Worm (Caenorhabditis elegans) whole organism, L3 larva: ENCODE data around the gene clec-204.

Experiments used
- R02D3.7 ChIP-seq: fragments of 150-350 bp; optimal IDR thresholded peaks from 2 replicates; lab custom pipeline; 2014; ENCODE audit warnings: missing biosample characterization, missing genetic modification characterization
- ZK546.5 ChIP-seq: sonication (generic microtip); optimal IDR thresholded peaks from 2 replicates; lab custom pipeline; 2017; ENCODE audit warnings: missing biosample characterization, missing genetic modification characterization
- aly-2 ChIP-seq: fragments of 150-350 bp; optimal IDR thresholded peaks from 2 replicates; lab custom pipeline; 2014; ENCODE audit warnings: missing biosample characterization, missing genetic modification characterization
- ama-1 ChIP-seq: fragments of 150-350 bp; optimal IDR thresholded peaks from 2 replicates; lab custom pipeline; 2018
- ceh-16 ChIP-seq: sonication (generic microtip); optimal IDR thresholded peaks from 2 replicates; lab custom pipeline; 2017; ENCODE audit warnings: missing biosample characterization, missing genetic modification characterization
- ceh-28 ChIP-seq: fragments of 150-350 bp; optimal IDR thresholded peaks from 2 replicates; lab custom pipeline; 2014; ENCODE audit warnings: missing biosample characterization, missing genetic modification reagents, missing genetic modification characterization
- ceh-82 ChIP-seq: fragments of 150-350 bp; optimal IDR thresholded peaks from 2 replicates; lab custom pipeline; 2014; ENCODE audit warnings: missing biosample characterization, missing genetic modification characterization
- ceh-9 ChIP-seq: sonication (generic microtip); optimal IDR thresholded peaks from 2 replicates; lab custom pipeline; 2018; ENCODE audit warnings: missing biosample characterization, missing genetic modification characterization
- daf-12 ChIP-seq: fragments of 150-350 bp; optimal IDR thresholded peaks from 2 replicates; lab custom pipeline; 2014; ENCODE audit warnings: missing biosample characterization, missing genetic modification reagents, missing genetic modification characterization
- egl-27 ChIP-seq: sonication (generic microtip); optimal IDR thresholded peaks from 4 replicates; lab custom pipeline; 2017; ENCODE audit warnings: missing biosample characterization, missing genetic modification reagents, missing genetic modification characterization
- egl-5 ChIP-seq: fragments of 150-350 bp; optimal IDR thresholded peaks from 2 replicates; lab custom pipeline; 2017; ENCODE audit warnings: missing biosample characterization, missing genetic modification reagents, missing genetic modification characterization, inconsistent platforms
- elt-1 ChIP-seq: fragments of 150-350 bp; optimal IDR thresholded peaks from 2 replicates; lab custom pipeline; 2014; ENCODE audit warnings: missing biosample characterization, missing genetic modification characterization
- elt-2 ChIP-seq: sonication (generic microtip); optimal IDR thresholded peaks from 2 replicates; lab custom pipeline; 2016; ENCODE audit warnings: missing genetic modification reagents, mild to moderate bottlenecking, missing genetic modification characterization, missing compliant biosample characterization
- elt-3 ChIP-seq, 3 experiments: fragments of 150-350 bp in 1 of 3; sonication (generic microtip) in 2 of 3; optimal IDR thresholded peaks; 2 replicates in 2 of 3; 4 replicates in 1 of 3; lab custom pipeline; 2014 to 2017; ENCODE audit warnings: missing biosample characterization in 3 of 3, missing genetic modification characterization in 3 of 3
- eor-1 ChIP-seq, 2 experiments: fragments of 150-350 bp; optimal IDR thresholded peaks; 2 replicates each; lab custom pipeline; 2014 to 2018; ENCODE audit warnings: missing biosample characterization in 2 of 2, missing genetic modification characterization in 2 of 2
- fkh-10 ChIP-seq: sonication (generic microtip); optimal IDR thresholded peaks from 2 replicates; lab custom pipeline; 2017; ENCODE audit warnings: missing biosample characterization, missing genetic modification reagents, missing genetic modification characterization
- fos-1 ChIP-seq: fragments of 150-350 bp; optimal IDR thresholded peaks from 2 replicates; lab custom pipeline; 2014; ENCODE audit warnings: missing biosample characterization, missing genetic modification characterization
- hmg-11 ChIP-seq: sonication (generic microtip); optimal IDR thresholded peaks from 2 replicates; lab custom pipeline; 2016; ENCODE audit warnings: missing genetic modification characterization, missing compliant biosample characterization
- jun-1 ChIP-seq: fragments of 150-350 bp; optimal IDR thresholded peaks from 2 replicates; lab custom pipeline; 2014; ENCODE audit warnings: missing biosample characterization, missing genetic modification reagents, missing genetic modification characterization
- lin-15B ChIP-seq: fragments of 150-350 bp; optimal IDR thresholded peaks from 2 replicates; lab custom pipeline; 2014; ENCODE audit warnings: missing biosample characterization, missing genetic modification characterization
- lin-39 ChIP-seq: fragments of 150-350 bp; optimal IDR thresholded peaks from 2 replicates; lab custom pipeline; 2018; ENCODE audit warnings: missing biosample characterization, missing genetic modification reagents, missing genetic modification characterization
- lsy-12 ChIP-seq: sonication (generic microtip); optimal IDR thresholded peaks from 2 replicates; lab custom pipeline; 2016; ENCODE audit warnings: mild to moderate bottlenecking, missing genetic modification characterization, missing compliant biosample characterization
- mdl-1 ChIP-seq: fragments of 150-350 bp; optimal IDR thresholded peaks from 2 replicates; lab custom pipeline; 2014; ENCODE audit warnings: missing biosample characterization, missing genetic modification characterization
- mml-1 ChIP-seq: fragments of 150-350 bp; sonication (generic microtip); optimal IDR thresholded peaks from 3 replicates; lab custom pipeline; 2014; ENCODE audit warnings: missing biosample characterization, missing genetic modification characterization
- nfya-1 ChIP-seq: sonication (generic microtip); optimal IDR thresholded peaks from 2 replicates; lab custom pipeline; 2017; ENCODE audit warnings: missing genetic modification characterization, mild to moderate bottlenecking, missing compliant biosample characterization, antibody characterized with exemption, moderate library complexity; ENCODE audit not compliant: insufficient read depth
- nhr-11 ChIP-seq: fragments of 150-350 bp; optimal IDR thresholded peaks from 2 replicates; lab custom pipeline; 2014; ENCODE audit warnings: missing biosample characterization, missing genetic modification characterization
- nhr-12 ChIP-seq: fragments of 150-350 bp; optimal IDR thresholded peaks from 2 replicates; lab custom pipeline; 2014; ENCODE audit warnings: missing biosample characterization, missing genetic modification characterization
- nhr-23 ChIP-seq: fragments of 150-350 bp; optimal IDR thresholded peaks from 2 replicates; lab custom pipeline; 2014; ENCODE audit warnings: missing biosample characterization, missing genetic modification reagents, missing genetic modification characterization
- nhr-237 ChIP-seq: fragments of 150-350 bp; optimal IDR thresholded peaks from 2 replicates; lab custom pipeline; 2014; ENCODE audit warnings: missing biosample characterization, missing genetic modification characterization
- nhr-25 ChIP-seq: sonication (generic microtip); optimal IDR thresholded peaks from 2 replicates; lab custom pipeline; 2017; ENCODE audit warnings: missing biosample characterization, missing genetic modification characterization
- nhr-28 ChIP-seq: fragments of 150-350 bp; optimal IDR thresholded peaks from 2 replicates; lab custom pipeline; 2014; ENCODE audit warnings: missing biosample characterization, missing genetic modification characterization
- nhr-43 ChIP-seq: sonication (generic microtip); optimal IDR thresholded peaks from 2 replicates; lab custom pipeline; 2016; ENCODE audit warnings: mild to moderate bottlenecking, missing genetic modification characterization, missing compliant biosample characterization; ENCODE audit not compliant: poor library complexity, severe bottlenecking
- nhr-67 ChIP-seq: fragments of 150-350 bp; optimal IDR thresholded peaks from 2 replicates; lab custom pipeline; 2014; ENCODE audit warnings: missing biosample characterization, missing genetic modification characterization
- nhr-76 ChIP-seq: fragments of 150-350 bp; sonication (generic microtip); optimal IDR thresholded peaks from 5 replicates; lab custom pipeline; 2014; ENCODE audit warnings: missing biosample characterization, missing genetic modification characterization
- nhr-77 ChIP-seq: fragments of 150-350 bp; optimal IDR thresholded peaks from 2 replicates; lab custom pipeline; 2014; ENCODE audit warnings: missing biosample characterization, missing genetic modification characterization
- pha-4 ChIP-seq: fragments of 150-350 bp; optimal IDR thresholded peaks from 2 replicates; lab custom pipeline; 2014; ENCODE audit warnings: missing biosample characterization, missing genetic modification reagents, missing genetic modification characterization
- pqm-1 ChIP-seq: fragments of 150-350 bp; optimal IDR thresholded peaks from 2 replicates; lab custom pipeline; 2017; ENCODE audit warnings: missing biosample characterization, missing genetic modification characterization, inconsistent platforms
- sea-2 ChIP-seq: fragments of 150-350 bp; sonication (generic microtip); optimal IDR thresholded peaks from 4 replicates; lab custom pipeline; 2014; ENCODE audit warnings: missing biosample characterization, missing genetic modification reagents, missing genetic modification characterization
- skn-1 ChIP-seq: fragments of 150-350 bp; optimal IDR thresholded peaks from 2 replicates; lab custom pipeline; 2014; ENCODE audit warnings: missing biosample characterization, missing genetic modification characterization
- tbx-2 ChIP-seq: sonication (generic microtip); optimal IDR thresholded peaks from 2 replicates; lab custom pipeline; 2016; ENCODE audit warnings: mild to moderate bottlenecking, missing genetic modification characterization, missing compliant biosample characterization
- unc-39 ChIP-seq: sonication (generic microtip); optimal IDR thresholded peaks from 4 replicates; lab custom pipeline; 2017; ENCODE audit warnings: missing biosample characterization, missing genetic modification characterization
- unc-62 ChIP-seq: fragments of 150-350 bp; sonication (generic microtip); optimal IDR thresholded peaks from 4 replicates; lab custom pipeline; 2014; ENCODE audit warnings: missing biosample characterization, missing genetic modification reagents, missing genetic modification characterization
- zag-1 ChIP-seq: fragments of 150-350 bp; optimal IDR thresholded peaks from 2 replicates; lab custom pipeline; 2014; ENCODE audit warnings: missing biosample characterization, missing genetic modification characterization
- ztf-11 ChIP-seq: fragments of 150-350 bp; optimal IDR thresholded peaks from 2 replicates; lab custom pipeline; 2014; ENCODE audit warnings: missing biosample characterization, missing genetic modification characterization
- ztf-4 ChIP-seq: fragments of 150-350 bp; optimal IDR thresholded peaks from 2 replicates; lab custom pipeline; 2014; ENCODE audit warnings: missing biosample characterization, missing genetic modification characterization

The clec-204 gene

DNA sequence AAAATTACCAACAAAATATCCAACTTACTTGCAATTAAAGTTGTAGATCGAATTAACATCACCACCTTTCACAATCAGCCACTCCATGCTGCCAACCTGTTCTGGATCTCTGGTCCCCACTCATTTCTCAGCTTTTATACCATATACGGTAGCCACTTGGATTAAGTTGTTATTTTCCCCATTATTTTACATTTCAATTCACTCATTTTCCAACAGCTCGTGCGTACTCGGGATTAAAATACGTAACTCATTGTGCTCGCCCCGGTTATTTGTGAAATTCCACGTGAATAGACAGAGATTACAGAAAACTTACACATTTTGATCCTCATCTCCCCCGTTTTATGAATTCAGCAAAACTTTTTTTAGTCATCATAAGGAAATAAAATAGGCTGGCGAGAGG is 46.1 kb downstream of the clec-204 start, which contains the start of gene srt-41:
Gene srt-41, minus strand, starts transcription at position 101 of the 400 bp plus-strand sequence.
- TF ChIP-seq nhr-67 (tag; lab: Kevin White, UChicago) (no peak), nfya-1 (no peak), daf-12 (no peak), elt-3 (tag; optimal IDR thresholded peaks at IDR 0.05; lab: Kevin White, UChicago) (no peak), hmg-11 (no peak), lsy-12 (tag; lab: Kevin White, UChicago) (no peak), fos-1 (tag; lab: Kevin White, UChicago) (no peak), lin-15B (tag; lab: Kevin White, UChicago) (no peak), nhr-237 (tag; lab: Kevin White, UChicago) (no peak), ceh-82 (tag; lab: Kevin White, UChicago) (no peak), unc-62 (GFP tag; lab: Kevin White, UChicago) (no peak), nhr-25 (tag; lab: Kevin White, UChicago) (no peak), ama-1 (lab: Kevin White, UChicago) (no peak), nhr-77 (no peak), nhr-28 (tag; lab: Kevin White, UChicago) (no peak), mdl-1 (tag; lab: Kevin White, UChicago) (no peak), egl-27 (tag; lab: Kevin White, UChicago) (no peak)

DNA sequence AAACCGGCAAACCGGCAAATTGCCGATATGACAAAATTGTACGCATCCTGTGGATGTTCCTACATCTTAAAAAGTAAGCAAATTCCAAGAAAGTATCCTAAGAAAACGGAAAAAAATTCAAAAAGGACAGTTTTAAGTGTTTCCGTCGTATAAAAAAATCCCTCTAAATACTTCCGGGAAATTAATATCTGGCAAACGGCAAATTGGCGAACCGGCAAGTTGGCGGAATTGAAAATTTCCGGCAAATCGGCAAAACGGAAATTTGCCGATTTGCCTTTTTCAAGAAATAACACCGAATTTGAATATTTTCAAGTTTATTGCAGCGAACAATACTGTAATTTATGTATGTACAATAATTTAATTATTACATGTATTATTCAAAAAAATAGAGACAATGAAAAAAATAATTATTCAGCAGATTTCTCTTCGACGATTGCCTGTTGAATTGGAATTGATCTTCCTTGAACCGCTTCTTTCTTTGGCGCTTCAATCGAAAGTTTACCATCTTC is 47.1 kb downstream of the clec-204 start:
- TF ChIP-seq pha-4 (tag; lab: Kevin White, UChicago) (peak; percentile 37), nfya-1 (peak; percentile 12), nhr-237 (tag; lab: Kevin White, UChicago) (no peak), nhr-23 (tag; lab: Kevin White, UChicago) (no peak), ama-1 (lab: Kevin White, UChicago) (peak; percentile 92)

DNA sequence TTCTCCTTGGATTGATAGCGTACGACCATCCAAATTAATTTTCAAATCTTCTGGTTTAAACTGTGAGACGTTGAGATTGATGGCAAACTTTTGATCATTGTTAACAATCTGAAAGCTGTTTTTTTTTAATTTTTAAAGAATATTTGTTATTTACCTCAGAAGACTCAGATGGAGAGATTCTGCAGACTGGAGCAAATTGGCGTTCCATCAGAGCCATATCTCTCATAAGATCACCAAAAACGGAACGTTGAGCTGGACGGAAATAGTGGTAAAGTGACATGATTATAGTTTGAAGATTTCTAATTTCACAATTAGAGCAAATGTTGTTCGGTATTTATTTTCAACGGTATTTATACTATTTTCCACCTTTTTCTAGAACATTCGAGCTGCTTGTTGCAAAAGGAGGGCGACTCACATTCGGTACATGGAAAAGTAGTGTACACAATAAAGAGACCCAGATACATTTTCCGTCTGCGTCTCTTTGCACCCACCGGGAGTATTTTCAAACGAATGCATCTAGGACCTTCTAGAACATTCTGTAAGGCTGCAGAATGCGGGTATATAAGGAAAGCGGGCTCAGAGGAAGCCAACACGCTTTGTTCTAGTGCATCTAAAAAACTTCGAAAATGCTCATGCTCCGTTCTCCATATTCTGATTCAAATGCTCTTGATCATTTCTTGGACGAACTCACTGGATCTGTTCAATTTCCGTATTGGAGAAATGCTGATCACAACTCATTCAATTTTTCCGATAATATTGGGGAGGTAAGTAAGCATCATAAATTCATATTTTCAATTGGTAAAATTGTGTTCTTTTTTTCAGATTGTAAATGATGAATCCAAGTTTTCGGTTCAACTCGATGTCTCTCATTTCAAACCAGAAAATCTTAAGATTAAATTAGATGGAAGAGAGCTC is 47.9 kb downstream of the clec-204 start, which contains the start of the genes hsp-16.2 and hsp-16.41:
Gene hsp-16.2, minus strand, starts transcription at position 313 of the 915 bp plus-strand sequence.
Gene hsp-16.41, plus strand, starts transcription at position 534 of the 915 bp plus-strand sequence.
- peak; percentile 40 for TF ChIP-seq skn-1 (tag; lab: Kevin White, UChicago)
- no peak for TF ChIP-seq aly-2 (tag; lab: Kevin White, UChicago)
- TF ChIP-seq egl-27 (tag; lab: Kevin White, UChicago), result no peak
- no peak for TF ChIP-seq ceh-28
- TF ChIP-seq zag-1 (tag; lab: Kevin White, UChicago), result no peak
- TF ChIP-seq nhr-25 (tag; lab: Kevin White, UChicago), result peak; percentile 6
- TF ChIP-seq hmg-11, result peak; percentile 29
- TF ChIP-seq lsy-12 (tag; lab: Kevin White, UChicago), result peak; percentile 46
- TF ChIP-seq tbx-2, result no peak
- TF ChIP-seq eor-1 (tag; optimal IDR thresholded peaks at IDR 0.05; lab: Kevin White, UChicago), result peak in 1 of 2 experiments; percentile 69
- TF ChIP-seq nhr-67 (tag; lab: Kevin White, UChicago), result no peak
- TF ChIP-seq ceh-82 (tag; lab: Kevin White, UChicago), result no peak
- TF ChIP-seq unc-62 (GFP tag; lab: Kevin White, UChicago), result no peak
- no peak for TF ChIP-seq unc-39
- TF ChIP-seq nhr-76 (tag; lab: Kevin White, UChicago), result no peak
- no peak for TF ChIP-seq nhr-23 (tag; lab: Kevin White, UChicago)
- peak; percentile 28 for TF ChIP-seq elt-2 (tag; lab: Kevin White, UChicago)
- TF ChIP-seq egl-5 (tag; lab: Kevin White, UChicago), result no peak
- no peak for TF ChIP-seq mdl-1 (tag; lab: Kevin White, UChicago)
- no peak for TF ChIP-seq nhr-12 (tag; lab: Kevin White, UChicago)
- no peak for TF ChIP-seq ztf-4
- TF ChIP-seq ceh-9, result no peak
- TF ChIP-seq nhr-237 (tag; lab: Kevin White, UChicago), result no peak
- no peak for TF ChIP-seq elt-3 (tag; optimal IDR thresholded peaks at IDR 0.05; lab: Kevin White, UChicago)
- TF ChIP-seq daf-12, result no peak
- no peak for TF ChIP-seq nhr-43 (tag; lab: Kevin White, UChicago)
- TF ChIP-seq nhr-11 (tag; lab: Kevin White, UChicago), result no peak
- no peak for TF ChIP-seq mml-1 (tag; lab: Kevin White, UChicago)
- TF ChIP-seq ceh-16 (tag; lab: Kevin White, UChicago), result no peak
- TF ChIP-seq fos-1 (tag; lab: Kevin White, UChicago), result no peak
- TF ChIP-seq fkh-10, result no peak
- no peak for TF ChIP-seq ztf-11 (tag; lab: Kevin White, UChicago)
- peak; percentile 49 for TF ChIP-seq lin-39
- TF ChIP-seq elt-1 (tag; lab: Kevin White, UChicago), result no peak
- TF ChIP-seq nhr-28 (tag; lab: Kevin White, UChicago), result no peak
- peak; percentile 95 for TF ChIP-seq ama-1 (lab: Kevin White, UChicago)
- no peak for TF ChIP-seq lin-15B (tag; lab: Kevin White, UChicago)
- TF ChIP-seq ZK546.5 (tag; lab: Kevin White, UChicago), result no peak
- TF ChIP-seq pqm-1, result no peak
- no peak for TF ChIP-seq R02D3.7 (tag; lab: Kevin White, UChicago)
- peak; percentile 62 for TF ChIP-seq pha-4 (tag; lab: Kevin White, UChicago)
- peak; percentile 65 for TF ChIP-seq sea-2 (GFP tag; lab: Kevin White, UChicago)
- TF ChIP-seq jun-1 (tag; lab: Kevin White, UChicago), result no peak
